Fruit fly (Drosophila melanogaster): ENCODE results near the gene Cpr67Fa2.

Cpr67Fa2 gene

DNA sequence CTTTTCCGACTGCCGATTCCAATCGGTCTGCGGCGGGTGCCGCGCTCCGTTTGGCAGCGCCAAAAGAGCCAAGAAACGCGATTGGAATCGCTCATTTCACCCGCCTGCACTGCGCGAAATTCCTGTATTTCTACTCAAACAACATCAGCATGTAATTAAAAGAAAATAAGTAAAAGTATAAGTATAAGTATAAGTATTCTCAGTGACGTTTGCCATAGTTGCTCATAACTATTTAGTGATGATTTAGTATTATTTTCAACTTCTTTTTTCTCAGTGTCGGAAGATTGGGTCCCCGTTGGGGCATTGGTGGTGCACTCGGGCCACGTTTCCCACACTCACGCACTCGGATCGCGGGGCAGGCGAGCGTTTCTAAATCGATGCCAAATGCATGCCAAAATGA, 21.7 kb downstream of the Cpr67Fa2 start:
- TF ChIP-seq gl (tag; optimal IDR thresholded peaks at IDR 0.05) (no peak), CG17806 (tag; optimal IDR thresholded peaks at IDR 0.05) (peak; percentile 49), CG34367 (tag; optimal IDR thresholded peaks at IDR 0.05) (peak; percentile 54), fd96Ca (GFP tag; IDR thresholded peaks at IDR 0.05) (peak; percentile 88), CG8159 (tag; optimal IDR thresholded peaks at IDR 0.05) (peak; percentile 55), CG15710 (tag; optimal IDR thresholded peaks at IDR 0.05) (peak; percentile 58), Snoo (tag; optimal IDR thresholded peaks at IDR 0.05) (peak; percentile 40), CG12605 (GFP tag; IDR thresholded peaks at IDR 0.05) (peak; percentile 79), CG9948 (tag; optimal IDR thresholded peaks at IDR 0.05) (peak; percentile 47), CG10348 (GFP tag; IDR thresholded peaks at IDR 0.05) (no peak; the same call in 1 of the 2 replicates), CG8301 (tag; optimal IDR thresholded peaks at IDR 0.05) (peak; percentile 68), CG13204 (GFP tag; optimal IDR thresholded peaks at IDR 0.05) (no peak), EcR (GFP tag; optimal IDR thresholded peaks at IDR 0.05) (no peak), CG4496 (GFP tag; IDR thresholded peaks at IDR 0.05) (peak; percentile 86), D1 (tag; optimal IDR thresholded peaks at IDR 0.05) (no peak), rn (GFP tag; IDR thresholded peaks at IDR 0.05) (peak; percentile 78), CG32121 (GFP tag; IDR thresholded peaks at IDR 0.05) (peak; percentile 89), Pif1A (GFP tag; optimal IDR thresholded peaks at IDR 0.05) (peak; percentile 72), CG14655 (GFP tag; optimal IDR thresholded peaks at IDR 0.05) (peak; percentile 62), Pif1B (GFP tag; optimal IDR thresholded peaks at IDR 0.05) (peak; percentile 50), Ets98B (GFP tag; IDR thresholded peaks at IDR 0.05) (peak; percentile 92)

- TF ChIP-seq fd96Ca (GFP tag; IDR thresholded peaks at IDR 0.05) (no peak), EcR (GFP tag; optimal IDR thresholded peaks at IDR 0.05) (no peak)
These were observed 25.7 kb downstream of the Cpr67Fa2 start for dm6 chr3L:10917263-10917662.

DNA sequence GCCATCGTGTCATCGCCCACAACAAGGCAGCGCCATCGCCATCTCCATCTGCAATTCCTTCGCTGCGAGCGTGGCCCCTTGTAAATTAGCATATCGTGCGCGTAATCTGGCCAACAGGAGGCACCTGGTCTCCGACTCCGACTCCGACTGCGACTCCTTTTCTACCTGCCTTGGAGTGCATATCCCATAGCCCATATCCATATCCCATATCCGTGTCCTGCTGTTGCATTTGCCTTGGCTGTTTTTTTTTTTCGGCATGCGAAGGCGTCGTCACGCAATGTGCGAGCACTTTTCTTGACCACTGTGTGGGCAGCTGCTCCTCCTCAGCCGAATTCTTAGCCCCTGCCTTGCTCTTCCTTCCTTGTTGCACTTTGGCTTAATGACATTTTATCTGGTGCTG, 26.9 kb downstream of the Cpr67Fa2 start:
- no peak for TF ChIP-seq CG13204 (GFP tag; optimal IDR thresholded peaks at IDR 0.05)
- no peak for TF ChIP-seq fd96Ca (GFP tag; IDR thresholded peaks at IDR 0.05)
- TF ChIP-seq CG34367 (tag; optimal IDR thresholded peaks at IDR 0.05) = no peak
- TF ChIP-seq Pif1B (GFP tag; optimal IDR thresholded peaks at IDR 0.05) = no peak
- no peak for TF ChIP-seq D1 (tag; optimal IDR thresholded peaks at IDR 0.05)
- TF ChIP-seq EcR (GFP tag; optimal IDR thresholded peaks at IDR 0.05) = no peak
- no peak for TF ChIP-seq Snoo (tag; optimal IDR thresholded peaks at IDR 0.05)
- TF ChIP-seq CG8159 (tag; optimal IDR thresholded peaks at IDR 0.05) = no peak
- no peak for TF ChIP-seq CG15710 (tag; optimal IDR thresholded peaks at IDR 0.05)
- no peak for TF ChIP-seq CG17806 (tag; optimal IDR thresholded peaks at IDR 0.05)
- TF ChIP-seq CG14655 (GFP tag; optimal IDR thresholded peaks at IDR 0.05) = no peak
- TF ChIP-seq CG32121 (GFP tag; IDR thresholded peaks at IDR 0.05) = no peak
- no peak for TF ChIP-seq gl (tag; optimal IDR thresholded peaks at IDR 0.05)
- TF ChIP-seq CG9948 (tag; optimal IDR thresholded peaks at IDR 0.05) = no peak
- TF ChIP-seq Pif1A (GFP tag; optimal IDR thresholded peaks at IDR 0.05) = no peak
- TF ChIP-seq Ets98B (GFP tag; IDR thresholded peaks at IDR 0.05) = no peak
- TF ChIP-seq rn (GFP tag; IDR thresholded peaks at IDR 0.05) = no peak
- no peak for TF ChIP-seq CG4496 (GFP tag; IDR thresholded peaks at IDR 0.05)
- no peak for TF ChIP-seq CG10348 (GFP tag; IDR thresholded peaks at IDR 0.05)
- TF ChIP-seq CG8301 (tag; optimal IDR thresholded peaks at IDR 0.05) = no peak

DNA sequence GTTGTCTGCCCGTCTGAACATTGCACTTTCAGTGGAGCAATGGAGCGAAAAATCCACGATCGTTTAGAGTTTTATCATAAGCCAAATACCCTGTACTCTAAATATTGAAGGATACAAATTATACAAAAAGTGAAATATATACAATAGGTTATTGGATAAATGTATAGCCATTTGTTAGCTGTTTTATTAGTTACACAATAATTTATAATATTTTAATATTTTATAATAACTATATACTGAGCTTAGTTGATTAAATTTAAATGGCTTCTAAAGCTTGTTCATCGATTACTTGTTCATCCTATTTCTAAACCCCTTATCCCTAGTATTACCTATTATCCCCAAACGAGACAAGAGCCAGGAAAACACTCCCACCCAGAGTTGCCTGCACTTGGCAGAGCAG, 31.5 kb downstream of the Cpr67Fa2 start:
- TF ChIP-seq CG17806 (tag; optimal IDR thresholded peaks at IDR 0.05) (peak; percentile 78), CG4496 (GFP tag; IDR thresholded peaks at IDR 0.05) (no peak), CG15710 (tag; optimal IDR thresholded peaks at IDR 0.05) (peak; percentile 84), EcR (GFP tag; optimal IDR thresholded peaks at IDR 0.05) (peak; percentile 19), CG13204 (GFP tag; optimal IDR thresholded peaks at IDR 0.05) (no peak), CG8301 (tag; optimal IDR thresholded peaks at IDR 0.05) (peak; percentile 66), CG9948 (tag; optimal IDR thresholded peaks at IDR 0.05) (peak; percentile 86), CG8159 (tag; optimal IDR thresholded peaks at IDR 0.05) (peak; percentile 85), CG10348 (GFP tag; IDR thresholded peaks at IDR 0.05) (no peak), gl (tag; optimal IDR thresholded peaks at IDR 0.05) (peak; percentile 35), CG14655 (GFP tag; optimal IDR thresholded peaks at IDR 0.05) (peak; percentile 79), Snoo (tag; optimal IDR thresholded peaks at IDR 0.05) (no peak), rn (GFP tag; IDR thresholded peaks at IDR 0.05) (no peak), Pif1A (GFP tag; optimal IDR thresholded peaks at IDR 0.05) (no peak), Ets98B (GFP tag; IDR thresholded peaks at IDR 0.05) (no peak), CG34367 (tag; optimal IDR thresholded peaks at IDR 0.05) (peak; percentile 73), CG12605 (GFP tag; IDR thresholded peaks at IDR 0.05) (no peak), CG32121 (GFP tag; IDR thresholded peaks at IDR 0.05) (no peak), D1 (tag; optimal IDR thresholded peaks at IDR 0.05) (peak; percentile 41), Pif1B (GFP tag; optimal IDR thresholded peaks at IDR 0.05) (no peak), fd96Ca (GFP tag; IDR thresholded peaks at IDR 0.05) (no peak)

dm6 chr3L:10924683-10925082, 33.2 kb downstream of the Cpr67Fa2 start:
- TF ChIP-seq CG14655 (GFP tag; optimal IDR thresholded peaks at IDR 0.05) (peak; percentile 66), Pif1A (GFP tag; optimal IDR thresholded peaks at IDR 0.05) (no peak), CG8301 (tag; optimal IDR thresholded peaks at IDR 0.05) (peak; percentile 53)

DNA sequence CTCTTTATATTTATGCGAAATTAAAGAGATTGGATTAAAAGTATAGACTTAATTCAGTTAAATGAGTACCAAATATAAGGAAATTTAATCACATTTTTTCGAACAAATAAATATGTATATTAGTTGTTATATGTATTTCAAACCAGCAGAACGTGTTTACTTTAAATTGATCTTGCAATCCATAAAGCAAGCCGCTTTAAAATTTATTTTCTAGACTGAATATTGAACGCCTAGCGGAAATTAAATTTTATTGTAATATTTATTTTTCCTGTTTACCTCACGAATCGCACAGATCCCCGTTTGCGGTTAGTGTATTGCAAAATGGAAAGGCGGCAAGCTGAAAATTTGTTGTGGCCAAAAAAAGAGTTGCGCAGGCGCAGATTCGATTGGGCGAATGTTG, 35.8 kb downstream of the Cpr67Fa2 start:
- no peak for TF ChIP-seq CG9948 (tag; optimal IDR thresholded peaks at IDR 0.05)
- no peak for TF ChIP-seq Pif1B (GFP tag; optimal IDR thresholded peaks at IDR 0.05)
- TF ChIP-seq CG12605 (GFP tag; IDR thresholded peaks at IDR 0.05) = no peak
- no peak for TF ChIP-seq CG4496 (GFP tag; IDR thresholded peaks at IDR 0.05)
- no peak for TF ChIP-seq CG14655 (GFP tag; optimal IDR thresholded peaks at IDR 0.05)
- TF ChIP-seq D1 (tag; optimal IDR thresholded peaks at IDR 0.05) = no peak
- no peak for TF ChIP-seq Pif1A (GFP tag; optimal IDR thresholded peaks at IDR 0.05)
- TF ChIP-seq gl (tag; optimal IDR thresholded peaks at IDR 0.05) = no peak
- TF ChIP-seq fd96Ca (GFP tag; IDR thresholded peaks at IDR 0.05) = no peak
- TF ChIP-seq CG13204 (GFP tag; optimal IDR thresholded peaks at IDR 0.05) = no peak
- no peak for TF ChIP-seq CG10348 (GFP tag; IDR thresholded peaks at IDR 0.05)
- no peak for TF ChIP-seq Snoo (tag; optimal IDR thresholded peaks at IDR 0.05)
- no peak for TF ChIP-seq CG8159 (tag; optimal IDR thresholded peaks at IDR 0.05)
- no peak for TF ChIP-seq rn (GFP tag; IDR thresholded peaks at IDR 0.05)
- TF ChIP-seq CG32121 (GFP tag; IDR thresholded peaks at IDR 0.05) = no peak
- TF ChIP-seq EcR (GFP tag; optimal IDR thresholded peaks at IDR 0.05) = no peak
